Fruit fly (Drosophila melanogaster) whole organism, embryonic: ENCODE results near the gene CG10211.

ENCODE experiments used
- BEAF-32 ChIP-seq: fragments of 200-800 bp; sonication (Bioruptor generic); optimal IDR thresholded peaks from 3 replicates; lab custom pipeline; 2017; ENCODE audit warnings: missing biosample characterization, missing genetic modification characterization, mild to moderate bottlenecking, moderate library complexity, missing genetic modification reagents
- CG10959 ChIP-seq: fragments of 200-800 bp; sonication (Bioruptor generic); IDR thresholded peaks from 2 replicates; pipeline ENCODE4 v1.3.6; 2022; ENCODE audit warnings: missing biosample characterization, missing genetic modification characterization
- CG11093 ChIP-seq: fragments of 200-800 bp; sonication (Bioruptor generic); IDR thresholded peaks from 3 replicates; pipeline ENCODE4 v1.3.6; 2022; ENCODE audit warnings: missing biosample characterization, missing genetic modification characterization
- CG11504 ChIP-seq: fragments of 200-800 bp; sonication (Bioruptor generic); optimal IDR thresholded peaks from 3 replicates; lab custom pipeline; 2019; ENCODE audit warnings: missing biosample characterization, mild to moderate bottlenecking, missing genetic modification characterization, moderate library complexity
- CG11696 ChIP-seq: fragments of 200-800 bp; sonication (Bioruptor generic); IDR thresholded peaks from 2 replicates; pipeline ENCODE4 v1.3.6; 2022; ENCODE audit warnings: missing biosample characterization, missing genetic modification characterization
- CG12299 ChIP-seq: fragments of 200-800 bp; sonication (Bioruptor generic); optimal IDR thresholded peaks from 2 replicates; lab custom pipeline; 2018; ENCODE audit warnings: missing biosample characterization, mild to moderate bottlenecking, missing genetic modification characterization
- CG13123 ChIP-seq: fragments of 200-800 bp; sonication (Bioruptor generic); optimal IDR thresholded peaks from 2 replicates; lab custom pipeline; 2016; ENCODE audit warnings: missing biosample characterization, missing genetic modification characterization
- CG14441 ChIP-seq: fragments of 200-800 bp; sonication (Bioruptor generic); IDR thresholded peaks from 2 replicates; pipeline ENCODE4 v1.3.6; 2022; ENCODE audit warnings: missing biosample characterization, missing genetic modification characterization
- CG1602 ChIP-seq: fragments of 200-800 bp; sonication (Bioruptor generic); optimal IDR thresholded peaks from 3 replicates; lab custom pipeline; 2016; ENCODE audit warnings: missing biosample characterization, missing genetic modification characterization
- CG1647 ChIP-seq: fragments of 200-800 bp; sonication (Bioruptor generic); optimal IDR thresholded peaks from 3 replicates; lab custom pipeline; 2016; ENCODE audit warnings: missing biosample characterization, missing genetic modification characterization
- CG18011 ChIP-seq: fragments of 200-800 bp; sonication (Bioruptor generic); optimal IDR thresholded peaks from 2 replicates; lab custom pipeline; 2017; ENCODE audit warnings: missing biosample characterization, missing genetic modification characterization, mild to moderate bottlenecking, moderate library complexity, missing genotype
- CG18262 ChIP-seq: fragments of 200-800 bp; optimal IDR thresholded peaks from 3 replicates; lab custom pipeline; 2019; ENCODE audit warnings: missing biosample characterization, mild to moderate bottlenecking, missing genetic modification characterization, moderate library complexity
- CG3163 ChIP-seq: fragments of 200-800 bp; sonication (Bioruptor generic); optimal IDR thresholded peaks from 3 replicates; lab custom pipeline; 2016; ENCODE audit warnings: missing biosample characterization, missing genetic modification characterization
- CG3726 ChIP-seq: fragments of 200-800 bp; sonication (Bioruptor generic); IDR thresholded peaks from 3 replicates; pipeline ENCODE4, ENCODE4 v1.3.6; 2022; ENCODE audit warnings: missing biosample characterization, missing genetic modification characterization
- CG4328 ChIP-seq: fragments of 200-800 bp; sonication (Bioruptor generic); optimal IDR thresholded peaks from 3 replicates; lab custom pipeline; 2017; ENCODE audit warnings: missing biosample characterization, missing genetic modification reagents, missing genetic modification characterization
- CG5180 ChIP-seq: fragments of 200-800 bp; sonication (Bioruptor generic); optimal IDR thresholded peaks from 3 replicates; lab custom pipeline; 2017; ENCODE audit warnings: missing biosample characterization, missing genetic modification characterization, mild to moderate bottlenecking, moderate library complexity, missing genetic modification reagents
- CG5245 ChIP-seq: fragments of 200-800 bp; sonication (Bioruptor generic); optimal IDR thresholded peaks from 3 replicates; lab custom pipeline; 2016; ENCODE audit warnings: missing biosample characterization, missing genetic modification characterization
- CG6175 ChIP-seq: fragments of 200-800 bp; sonication (Bioruptor generic); IDR thresholded peaks from 3 replicates; pipeline ENCODE4 v1.3.6; 2022; ENCODE audit warnings: missing biosample characterization, missing genetic modification characterization
- CG7987 ChIP-seq: fragments of 200-800 bp; sonication (Bioruptor generic); optimal IDR thresholded peaks from 2 replicates; lab custom pipeline; 2018; ENCODE audit warnings: missing biosample characterization, mild to moderate bottlenecking, missing genetic modification characterization, moderate library complexity
- CHES-1-like ChIP-seq: fragments of 200-800 bp; sonication (Bioruptor generic); optimal IDR thresholded peaks from 2 replicates; lab custom pipeline; 2016; ENCODE audit warnings: missing biosample characterization, missing genetic modification characterization
- Drgx ChIP-seq: fragments of 200-800 bp; sonication (Bioruptor generic); IDR thresholded peaks from 2 replicates; pipeline ENCODE4 v1.3.6; 2022; ENCODE audit warnings: missing biosample characterization, missing genetic modification characterization
- Fer3 ChIP-seq: fragments of 200-800 bp; sonication (Bioruptor generic); optimal IDR thresholded peaks from 2 replicates; lab custom pipeline; 2018; ENCODE audit warnings: missing biosample characterization, mild to moderate bottlenecking, missing genetic modification characterization, moderate library complexity
- Hsf ChIP-seq: fragments of 200-800 bp; sonication (Bioruptor generic); optimal IDR thresholded peaks from 3 replicates; lab custom pipeline; 2016; ENCODE audit warnings: missing biosample characterization, missing genetic modification characterization
- Lpt ChIP-seq: fragments of >200 bp; optimal IDR thresholded peaks from 2 replicates; lab custom pipeline; 2018; ENCODE audit warnings: missing biosample characterization, missing genetic modification characterization
- Mad ChIP-seq: fragments of 200-800 bp; sonication (Bioruptor generic); optimal IDR thresholded peaks from 2 replicates; lab custom pipeline; 2016; ENCODE audit warnings: missing biosample characterization, missing genetic modification characterization
- Mes4 ChIP-seq: fragments of 200-800 bp; sonication (Bioruptor generic); optimal IDR thresholded peaks from 2 replicates; lab custom pipeline; 2016; ENCODE audit warnings: missing biosample characterization, missing genetic modification characterization
- NC2α ChIP-seq: fragments of 200-800 bp; sonication (Bioruptor generic); optimal IDR thresholded peaks from 2 replicates; lab custom pipeline; 2016; ENCODE audit warnings: missing biosample characterization, missing genetic modification characterization
- PHDP ChIP-seq: fragments of 200-800 bp; sonication (Bioruptor generic); optimal IDR thresholded peaks from 3 replicates; lab custom pipeline; 2018; ENCODE audit warnings: missing biosample characterization, mild to moderate bottlenecking, missing genetic modification characterization, moderate library complexity
- Poxn ChIP-seq: fragments of 200-800 bp; sonication (Bioruptor generic); IDR thresholded peaks from 2 replicates; pipeline ENCODE4 v1.3.6; 2022; ENCODE audit warnings: missing biosample characterization, missing genetic modification characterization
- Taf1 ChIP-seq: fragments of 200-800 bp; sonication (Bioruptor generic); IDR thresholded peaks from 2 replicates; pipeline ENCODE4 v1.3.6; 2022; ENCODE audit warnings: missing biosample characterization, missing genetic modification characterization
- aop ChIP-seq: fragments of 200-800 bp; sonication (Bioruptor generic); IDR thresholded peaks from 2 replicates; pipeline ENCODE4 v1.3.6; 2022; ENCODE audit warnings: missing biosample characterization, missing genetic modification characterization
- chif ChIP-seq, 2 experiments: fragments of 200-800 bp; sonication (Bioruptor generic); optimal IDR thresholded peaks; 3 replicates each; lab custom pipeline; 2016; ENCODE audit warnings: missing biosample characterization in 2 of 2, missing genetic modification characterization in 2 of 2
- chinmo ChIP-seq: fragments of 200-800 bp; sonication (Bioruptor generic); IDR thresholded peaks from 4 replicates; pipeline ENCODE4 v1.3.6; 2022; ENCODE audit warnings: missing biosample characterization, missing genetic modification characterization; ENCODE audit not compliant: partially characterized antibody
- chm ChIP-seq: fragments of 200-800 bp; sonication (Bioruptor generic); IDR thresholded peaks from 2 replicates; pipeline ENCODE4 v1.3.6; 2022; ENCODE audit warnings: missing biosample characterization, missing genetic modification characterization
- dysf ChIP-seq: fragments of 200-800 bp; sonication (Bioruptor generic); IDR thresholded peaks from 3 replicates; pipeline ENCODE4 v1.3.6; 2022; ENCODE audit warnings: missing biosample characterization, missing genetic modification characterization
- emc ChIP-seq: fragments of 200-800 bp; sonication (Bioruptor generic); optimal IDR thresholded peaks from 2 replicates; lab custom pipeline; 2016; ENCODE audit warnings: missing biosample characterization, missing genetic modification characterization
- fd64A ChIP-seq: fragments of 200-800 bp; sonication (Bioruptor generic); optimal IDR thresholded peaks from 3 replicates; lab custom pipeline; 2018; ENCODE audit warnings: missing biosample characterization, mild to moderate bottlenecking, missing genetic modification characterization
- gcm ChIP-seq: fragments of 200-800 bp; sonication (Bioruptor generic); optimal IDR thresholded peaks from 2 replicates; lab custom pipeline; 2019; ENCODE audit warnings: missing biosample characterization, mild to moderate bottlenecking, missing genetic modification characterization, moderate library complexity
- maf-S ChIP-seq: fragments of 200-800 bp; sonication (Bioruptor generic); optimal IDR thresholded peaks from 2 replicates; lab custom pipeline; 2016; ENCODE audit warnings: missing biosample characterization, missing genetic modification characterization
- mirr ChIP-seq: fragments of 200-800 bp; sonication (Bioruptor generic); optimal IDR thresholded peaks from 3 replicates; lab custom pipeline; 2018; ENCODE audit warnings: missing biosample characterization, mild to moderate bottlenecking, missing genetic modification characterization
- org-1 ChIP-seq: fragments of 200-800 bp; sonication (Bioruptor generic); optimal IDR thresholded peaks from 2 replicates; lab custom pipeline; 2017; ENCODE audit warnings: missing biosample characterization, missing genetic modification characterization
- pita ChIP-seq: fragments of 200-800 bp; sonication (Bioruptor generic); optimal IDR thresholded peaks from 2 replicates; lab custom pipeline; 2017; ENCODE audit warnings: missing biosample characterization, mild to moderate bottlenecking, missing genetic modification characterization
- pnt ChIP-seq: fragments of 200-800 bp; sonication (Bioruptor generic); optimal IDR thresholded peaks from 3 replicates; lab custom pipeline; 2016; ENCODE audit warnings: missing biosample characterization, missing genetic modification characterization
- pzg ChIP-seq: fragments of 200-800 bp; sonication (Bioruptor generic); optimal IDR thresholded peaks from 3 replicates; lab custom pipeline; 2018; ENCODE audit warnings: missing biosample characterization, mild to moderate bottlenecking, missing genetic modification characterization, moderate library complexity
- ranshi ChIP-seq: fragments of 200-800 bp; sonication (Bioruptor generic); IDR thresholded peaks from 2 replicates; pipeline ENCODE4 v1.3.6; 2022; ENCODE audit warnings: missing biosample characterization, missing genetic modification characterization
- salm ChIP-seq: fragments of 200-800 bp; sonication (Bioruptor generic); optimal IDR thresholded peaks from 2 replicates; lab custom pipeline; 2018; ENCODE audit warnings: missing biosample characterization, mild to moderate bottlenecking, missing genetic modification characterization
- scrt ChIP-seq: fragments of 200-800 bp; sonication (Bioruptor generic); optimal IDR thresholded peaks from 2 replicates; lab custom pipeline; 2018; ENCODE audit warnings: missing biosample characterization, mild to moderate bottlenecking, missing genetic modification characterization, moderate library complexity
- slou ChIP-seq: fragments of 200-800 bp; sonication (Bioruptor generic); optimal IDR thresholded peaks from 3 replicates; lab custom pipeline; 2016; ENCODE audit warnings: missing biosample characterization, missing genetic modification characterization
- sr ChIP-seq: fragments of 200-800 bp; sonication (Bioruptor generic); IDR thresholded peaks from 3 replicates; pipeline ENCODE4 v1.3.6; 2022; ENCODE audit warnings: missing biosample characterization, missing genetic modification characterization
- toy ChIP-seq: fragments of 200-800 bp; sonication (Bioruptor generic); IDR thresholded peaks from 2 replicates; pipeline ENCODE4 v1.3.6; 2022; ENCODE audit warnings: missing biosample characterization, missing genetic modification characterization
- trem ChIP-seq: fragments of 200-800 bp; optimal IDR thresholded peaks from 3 replicates; lab custom pipeline; 2019; ENCODE audit warnings: missing biosample characterization, mild to moderate bottlenecking, missing genetic modification characterization, moderate library complexity
- yki ChIP-seq: fragments of >200 bp; optimal IDR thresholded peaks from 3 replicates; lab custom pipeline; 2018
- z ChIP-seq: fragments of 200-800 bp; sonication (Bioruptor generic); IDR thresholded peaks from 3 replicates; pipeline ENCODE4 v1.3.6; 2022; ENCODE audit warnings: missing biosample characterization, missing genetic modification characterization

Gene CG10211

dm6 chr2L:18477455-18477854 lies 39.8 kb upstream of the CG10211 start (continued):
- TF ChIP-seq CG18011 (GFP tag; lab: Kevin White, UChicago): no peak
- TF ChIP-seq sr (GFP tag; lab: Robert Waterston, UW): no peak; the same call in 2 of the 3 replicates
- TF ChIP-seq Lpt (GFP tag; lab: Kevin White, UChicago): no peak
- TF ChIP-seq ranshi (GFP tag; lab: Robert Waterston, UW): peak; percentile 95
- no peak for TF ChIP-seq chm (GFP tag; lab: Robert Waterston, UW)
- peak; percentile 78 for TF ChIP-seq org-1 (GFP tag; lab: Kevin White, UChicago)
- TF ChIP-seq Taf1: peak; percentile 70
- peak; percentile 86 for TF ChIP-seq salm (tag; lab: Kevin White, UChicago)
- no peak for TF ChIP-seq z (GFP tag; lab: Robert Waterston, UW)
- peak; percentile 87 for TF ChIP-seq CG11093
- TF ChIP-seq pnt: peak; percentile 53
- no peak for TF ChIP-seq Fer3 (tag; lab: Kevin White, UChicago)
- peak; percentile 83 for TF ChIP-seq fd64A (GFP tag; lab: Kevin White, UChicago)
- TF ChIP-seq CG1602 (GFP tag; lab: Kevin White, UChicago): peak; percentile 89
- TF ChIP-seq slou (GFP tag; lab: Kevin White, UChicago): peak; percentile 76
- TF ChIP-seq scrt: no peak
- TF ChIP-seq Mad (GFP tag; lab: Kevin White, UChicago): peak; percentile 34
- no peak for TF ChIP-seq BEAF-32
- TF ChIP-seq CG12299: peak; percentile 85
- TF ChIP-seq pita (GFP tag; lab: Kevin White, UChicago): no peak
- TF ChIP-seq Poxn (GFP tag; lab: Robert Waterston, UW): 0 out of 2 replicates have a peak, but pooled peaks have one; percentile 37
- no peak for TF ChIP-seq NC2α (GFP tag; lab: Kevin White, UChicago)
- TF ChIP-seq trem: peak; percentile 92
- TF ChIP-seq CG11504 (tag; lab: Kevin White, UChicago): peak; percentile 93
- no peak for TF ChIP-seq yki (lab: Kevin White, UChicago)
- TF ChIP-seq CG7987: no peak
- TF ChIP-seq Mes4 (GFP tag; lab: Kevin White, UChicago): no peak
- peak; percentile 75 for TF ChIP-seq Drgx (GFP tag; lab: Robert Waterston, UW)
- no peak for TF ChIP-seq aop (GFP tag; lab: Robert Waterston, UW)
- TF ChIP-seq Hsf (GFP tag; lab: Kevin White, UChicago): peak; percentile 12
- TF ChIP-seq gcm: peak; percentile 93
- TF ChIP-seq CG10959 (GFP tag; lab: Robert Waterston, UW): peak; percentile 94
- TF ChIP-seq CG5245: peak; percentile 86
- no peak for TF ChIP-seq CHES-1-like (GFP tag; lab: Kevin White, UChicago)
- TF ChIP-seq CG18262 (tag; lab: Kevin White, UChicago): peak; percentile 97
- TF ChIP-seq CG4328 (GFP tag; lab: Kevin White, UChicago): peak; percentile 67
- TF ChIP-seq CG14441 (GFP tag; lab: Robert Waterston, UW): peak; percentile 82
- peak; percentile 68 for TF ChIP-seq toy (GFP tag; lab: Robert Waterston, UW)
- no peak for TF ChIP-seq CG3163
- TF ChIP-seq CG11696 (GFP tag; lab: Robert Waterston, UW): peak; percentile 78
- TF ChIP-seq chif (GFP tag; optimal IDR thresholded peaks at IDR 0.05; lab: Kevin White, UChicago): peak; percentile 46 to 67
- TF ChIP-seq pzg: no peak
- TF ChIP-seq CG3726 (GFP tag; lab: Robert Waterston, UW): no peak
- TF ChIP-seq PHDP (tag; lab: Kevin White, UChicago): peak; percentile 93
- no peak for TF ChIP-seq chinmo
- TF ChIP-seq CG13123 (GFP tag; lab: Kevin White, UChicago): peak; percentile 86
- no peak for TF ChIP-seq mirr (GFP tag; lab: Kevin White, UChicago)
- TF ChIP-seq maf-S (GFP tag; lab: Kevin White, UChicago): no peak
- peak; percentile 76; the same call in 2 of the 3 replicates for TF ChIP-seq CG6175
- peak; percentile 70 for TF ChIP-seq CG5180 (GFP tag; lab: Kevin White, UChicago)
- no peak for TF ChIP-seq emc
- peak; percentile 94 for TF ChIP-seq dysf (GFP tag; lab: Robert Waterston, UW)
- TF ChIP-seq CG1647 (GFP tag; lab: Kevin White, UChicago): peak; percentile 55
